Worm (Caenorhabditis elegans) whole organism, L4 larva: ENCODE measurements around the gene lpl-1.

Experiments used
- D1046.2 ChIP-seq: fragments of 200-800 bp; sonication (Bioruptor generic); IDR thresholded peaks from 2 replicates; pipeline ENCODE4 v1.3.6; 2022; ENCODE audit warnings: missing genetic modification characterization, missing compliant biosample characterization
- F26F4.8 ChIP-seq: fragments of 200-800 bp; sonication (Bioruptor generic); conservative IDR thresholded peaks from 2 replicates; pipeline ENCODE4 v1.3.6; 2022; ENCODE audit warnings: missing genetic modification characterization, missing compliant biosample characterization
- ZK337.2 ChIP-seq: fragments of 200-800 bp; sonication (Bioruptor generic); IDR thresholded peaks from 2 replicates; pipeline ENCODE4 v1.3.6; 2022; ENCODE audit warnings: missing genetic modification reagents, missing genetic modification characterization, missing compliant biosample characterization
- aha-1 ChIP-seq: fragments of 150-350 bp; peaks from one replicate; lab custom pipeline; 2014; ENCODE audit warnings: missing biosample characterization, missing genetic modification characterization
- arid-1 ChIP-seq: fragments of 200-800 bp; sonication (Bioruptor generic); conservative IDR thresholded peaks from 2 replicates; pipeline ENCODE4 v1.3.6; 2022; ENCODE audit warnings: missing genetic modification reagents, missing genetic modification characterization, missing compliant biosample characterization
- ceh-82 ChIP-seq: sonication (generic microtip); optimal IDR thresholded peaks from 2 replicates; lab custom pipeline; 2017; ENCODE audit warnings: missing biosample characterization, missing genetic modification characterization
- ces-1 ChIP-seq: fragments of 150-350 bp; sonication (generic microtip); optimal IDR thresholded peaks from 4 replicates; lab custom pipeline; 2014; ENCODE audit warnings: missing biosample characterization, missing genetic modification reagents, missing genetic modification characterization
- cey-2 ChIP-seq: sonication (generic microtip); optimal IDR thresholded peaks from 3 replicates; lab custom pipeline; 2017; ENCODE audit warnings: missing genetic modification characterization, mild to moderate bottlenecking, missing compliant biosample characterization, antibody characterized with exemption, borderline replicate concordance; ENCODE audit not compliant: insufficient read depth
- daf-16 ChIP-seq, 3 experiments: sonication (generic microtip); optimal IDR thresholded peaks; 2 replicates each; lab custom pipeline; 2016 to 2017; ENCODE audit warnings: missing genetic modification characterization in 3 of 3, missing genetic modification reagents in 3 of 3, mild to moderate bottlenecking in 2 of 3, missing compliant biosample characterization in 2 of 3, missing biosample characterization in 1 of 3, moderate library complexity in 1 of 3
- dve-1 ChIP-seq: sonication (generic microtip); optimal IDR thresholded peaks from 2 replicates; lab custom pipeline; 2017; ENCODE audit warnings: antibody characterized with exemption, mild to moderate bottlenecking, missing genetic modification characterization, missing compliant biosample characterization; ENCODE audit not compliant: insufficient read depth
- egl-43 ChIP-seq: fragments of 200-800 bp; sonication (Bioruptor generic); IDR thresholded peaks from 2 replicates; pipeline ENCODE4 v1.3.6; 2022; ENCODE audit warnings: missing genetic modification reagents, missing genetic modification characterization, missing compliant biosample characterization
- hif-1 ChIP-seq, 2 experiments: sonication (generic microtip); optimal IDR thresholded peaks; 2 replicates each; lab custom pipeline; 2016 to 2017; ENCODE audit warnings: missing compliant biosample characterization in 2 of 2, missing genetic modification characterization in 2 of 2, missing genetic modification reagents in 2 of 2, missing genotype in 2 of 2, mild to moderate bottlenecking in 1 of 2
- hlh-30 ChIP-seq: sonication (generic microtip); optimal IDR thresholded peaks from 2 replicates; lab custom pipeline; 2017; ENCODE audit warnings: antibody characterized with exemption, mild to moderate bottlenecking, missing genetic modification characterization, missing compliant biosample characterization; ENCODE audit not compliant: insufficient read depth
- lim-7 ChIP-seq: fragments of 200-800 bp; sonication (Bioruptor generic); IDR thresholded peaks from 2 replicates; pipeline ENCODE4 v1.3.6; 2022; ENCODE audit warnings: missing genetic modification characterization, missing compliant biosample characterization
- lsy-2 ChIP-seq, 2 experiments: fragments of 150-350 bp in 1 of 2; sonication (generic microtip) in 1 of 2; optimal IDR thresholded peaks; 2 replicates each; lab custom pipeline; 2014 to 2017; ENCODE audit warnings: missing biosample characterization in 2 of 2, missing genetic modification characterization in 2 of 2
- mdl-1 ChIP-seq, 2 experiments: fragments of 150-350 bp in 1 of 2; sonication (generic microtip) in 1 of 2; optimal IDR thresholded peaks; 2 replicates each; lab custom pipeline; 2014 to 2017; ENCODE audit warnings: missing biosample characterization in 2 of 2, missing genetic modification characterization in 2 of 2
- nhr-10 ChIP-seq: fragments of 150-350 bp; optimal IDR thresholded peaks from 2 replicates; lab custom pipeline; 2014; ENCODE audit warnings: missing biosample characterization, missing genetic modification characterization
- nhr-102 ChIP-seq: sonication (generic microtip); optimal IDR thresholded peaks from 2 replicates; lab custom pipeline; 2016; ENCODE audit warnings: mild to moderate bottlenecking, missing genetic modification characterization, moderate library complexity, missing compliant biosample characterization
- nhr-28 ChIP-seq: fragments of 150-350 bp; optimal IDR thresholded peaks from 2 replicates; lab custom pipeline; 2014; ENCODE audit warnings: missing biosample characterization, missing genetic modification characterization
- pqm-1 ChIP-seq: sonication (generic microtip); optimal IDR thresholded peaks from 2 replicates; lab custom pipeline; 2017; ENCODE audit warnings: missing biosample characterization, missing genetic modification characterization
- set-16 ChIP-seq: fragments of 200-800 bp; sonication (Bioruptor generic); IDR thresholded peaks from 2 replicates; pipeline ENCODE4 v1.3.6; 2022; ENCODE audit warnings: missing genetic modification reagents, missing genetic modification characterization, missing compliant biosample characterization
- spr-3 ChIP-seq: fragments of 200-800 bp; sonication (Bioruptor generic); optimal IDR thresholded peaks from 2 replicates; lab custom pipeline; 2018; ENCODE audit warnings: mild to moderate bottlenecking, missing genetic modification characterization, missing compliant biosample characterization
- unc-62 ChIP-seq, 3 experiments: fragments of 150-350 bp in 1 of 3; sonication (generic microtip); optimal IDR thresholded peaks in 2 of 3; peaks in 1 of 3; 1 replicate in 1 of 3; 2 replicates in 2 of 3; lab custom pipeline; 2014 to 2017; ENCODE audit warnings: missing biosample characterization in 3 of 3, missing genetic modification characterization in 3 of 3, missing genetic modification reagents in 3 of 3, missing genotype in 1 of 3
- zfp-2 ChIP-seq: sonication (generic microtip); optimal IDR thresholded peaks from 2 replicates; lab custom pipeline; 2016; ENCODE audit warnings: mild to moderate bottlenecking, missing genetic modification characterization, missing compliant biosample characterization
- zfp-3 ChIP-seq: fragments of 200-800 bp; sonication (Bioruptor generic); conservative IDR thresholded peaks from 2 replicates; pipeline ENCODE4 v1.3.6; 2022; ENCODE audit warnings: missing genetic modification reagents, missing genetic modification characterization, missing compliant biosample characterization
- zip-11 ChIP-seq: fragments of 200-800 bp; sonication (Bioruptor generic); IDR thresholded peaks from 2 replicates; pipeline ENCODE4 v1.3.6; 2022; ENCODE audit warnings: missing genetic modification characterization, missing compliant biosample characterization
- ztf-7 ChIP-seq: fragments of 150-350 bp; optimal IDR thresholded peaks from 2 replicates; lab custom pipeline; 2014; ENCODE audit warnings: missing biosample characterization, missing genetic modification characterization

Gene lpl-1

ce11 chrIV:9067277-9068197, 26.3 kb downstream of the lpl-1 start:
- TF ChIP-seq set-16 (GFP tag; lab: Robert Waterston, UW) (peak; percentile 55; the same call in 1 of the 2 replicates), egl-43 (GFP tag; lab: Robert Waterston, UW) (peak; percentile 48; the same call in 1 of the 2 replicates)

ce11 chrIV:9063518-9063917, 30.3 kb downstream of the lpl-1 start:
- peak; percentile 40 to 86 for TF ChIP-seq hif-1 (tag; optimal IDR thresholded peaks at IDR 0.05; lab: Kevin White, UChicago)
- peak; percentile 8 for TF ChIP-seq pqm-1 (tag; lab: Kevin White, UChicago)
- peak in 1 of 2 experiments; percentile 21 for TF ChIP-seq lsy-2 (tag; optimal IDR thresholded peaks at IDR 0.05; lab: Kevin White, UChicago)
- TF ChIP-seq lim-7 (GFP tag; lab: Robert Waterston, UW): no peak

DNA sequence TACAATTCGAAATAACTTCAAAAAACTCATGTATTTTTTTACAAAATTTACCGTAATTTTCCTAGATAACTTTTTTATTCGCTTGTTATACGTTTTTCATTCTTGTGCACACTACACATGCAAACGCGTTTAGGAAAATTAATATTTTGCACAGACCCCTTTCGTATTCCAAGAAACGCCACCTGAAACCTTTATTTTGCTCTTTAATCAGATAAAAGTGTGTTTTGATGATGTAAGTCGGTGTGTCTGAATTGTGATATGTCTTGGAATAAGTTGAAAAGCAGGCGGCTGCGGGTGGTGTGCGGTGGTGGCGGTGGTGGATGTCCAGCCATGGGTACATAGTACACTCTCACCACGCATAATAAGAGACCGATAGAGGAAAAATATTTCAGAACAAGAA, 40.4 kb downstream of the lpl-1 start:
- TF ChIP-seq ZK337.2 (GFP tag; lab: Robert Waterston, UW) (no peak), unc-62 (GFP tag; optimal IDR thresholded peaks at IDR 0.05 in 1 of 2; lab: Kevin White, UChicago) (peak in 1 of 2 experiments; percentile 51), unc-62 (tag; optimal IDR thresholded peaks at IDR 0.05; lab: Kevin White, UChicago) (no peak), ces-1 (no peak)

DNA sequence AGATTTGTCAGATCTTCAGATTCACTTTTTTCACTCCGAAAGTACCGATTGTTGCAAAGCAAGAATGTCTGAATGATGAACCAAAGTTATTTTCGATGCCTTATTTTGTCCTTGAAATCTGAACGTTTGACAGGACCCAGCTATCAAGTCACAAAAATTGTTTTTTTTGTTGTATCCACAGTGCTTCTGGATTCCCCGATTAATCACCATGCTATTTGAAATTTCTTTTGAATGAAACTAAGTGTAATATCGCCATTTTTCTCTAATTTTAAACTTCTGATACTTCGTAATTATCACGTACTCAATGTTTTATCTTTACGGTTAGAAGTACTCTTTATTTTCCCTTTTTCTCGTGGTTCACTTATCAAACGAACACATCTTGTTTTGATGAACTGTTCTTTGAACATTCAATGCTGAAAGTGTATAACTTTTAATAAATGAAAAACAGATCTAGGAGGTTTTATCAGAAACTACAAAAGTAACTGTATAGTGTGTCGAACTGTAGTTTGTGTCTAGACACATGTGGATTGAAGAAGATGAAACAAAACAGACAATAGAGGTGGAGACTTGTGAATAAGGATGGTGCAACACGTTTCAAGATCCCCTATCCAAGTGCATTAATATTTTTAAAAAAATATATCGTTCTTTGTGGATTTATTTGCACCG, 42.2 kb downstream of the lpl-1 start:
- TF ChIP-seq cey-2: peak; percentile 41
- peak; percentile 96 for TF ChIP-seq aha-1 (tag; lab: Kevin White, UChicago)
- TF ChIP-seq nhr-102 (tag; lab: Kevin White, UChicago): no peak
- TF ChIP-seq daf-16 (GFP tag; optimal IDR thresholded peaks at IDR 0.05; lab: Kevin White, UChicago): no peak
- TF ChIP-seq daf-16 (tag; optimal IDR thresholded peaks at IDR 0.05; lab: Kevin White, UChicago): no peak
- TF ChIP-seq mdl-1 (tag; optimal IDR thresholded peaks at IDR 0.05; lab: Kevin White, UChicago): peak in 1 of 2 experiments; percentile 12
- no peak for TF ChIP-seq D1046.2 (GFP tag; lab: Robert Waterston, UW)
- TF ChIP-seq ZK337.2 (GFP tag; lab: Robert Waterston, UW): no peak
- TF ChIP-seq spr-3 (GFP tag; lab: Kevin White, UChicago): no peak
- peak; percentile 93 for TF ChIP-seq nhr-28 (tag; lab: Kevin White, UChicago)
- peak; percentile 44 to 52 for TF ChIP-seq hif-1 (tag; optimal IDR thresholded peaks at IDR 0.05; lab: Kevin White, UChicago)
- no peak for TF ChIP-seq zip-11
- peak; percentile 23 for TF ChIP-seq dve-1 (tag; lab: Kevin White, UChicago)
- TF ChIP-seq zfp-2 (tag; lab: Kevin White, UChicago): no peak
- TF ChIP-seq ztf-7: no peak
- no peak for TF ChIP-seq F26F4.8
- no peak for TF ChIP-seq zfp-3

- TF ChIP-seq aha-1 (tag; lab: Kevin White, UChicago) (peak; percentile 83), hlh-30 (tag; lab: Kevin White, UChicago) (peak; percentile 23), ceh-82 (no peak), nhr-28 (tag; lab: Kevin White, UChicago) (peak; percentile 77)
Observed at ce11 chrIV:9051036-9051435, 42.8 kb downstream of the lpl-1 start.

DNA sequence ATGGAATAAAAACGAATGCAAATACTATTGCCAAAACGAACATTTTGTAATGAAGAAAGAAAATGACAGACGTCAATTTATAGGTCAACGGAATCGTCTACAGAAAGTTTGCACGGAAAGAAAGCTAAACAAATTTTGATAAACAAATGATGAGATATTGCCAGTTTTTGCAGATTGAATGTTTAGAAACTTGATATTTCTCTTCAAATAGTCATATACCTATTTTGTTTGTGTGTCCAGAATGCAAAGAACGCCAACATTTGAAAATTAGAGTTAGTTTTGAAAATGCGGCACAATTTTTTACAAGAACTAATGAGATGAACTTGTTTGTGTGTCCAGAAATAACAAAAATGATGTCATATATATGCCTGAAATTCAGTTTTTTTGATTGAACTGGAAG, 48.6 kb downstream of the lpl-1 start, which contains the start of gene Y73F4A.1:
Gene Y73F4A.1 (minus strand): TSS at position 101 of the 400 bp plus-strand sequence.
- TF ChIP-seq arid-1 (GFP tag; lab: Robert Waterston, UW) (no peak), nhr-10 (tag; lab: Kevin White, UChicago) (no peak)
